Fruit fly (Drosophila melanogaster) whole organism, embryonic: ENCODE results near the gene Cnep1r2.

Experiments used
- Abd-B ChIP-seq: fragments of 200-800 bp; sonication (Bioruptor generic); optimal IDR thresholded peaks from 2 replicates; lab custom pipeline; 2018; ENCODE audit warnings: missing biosample characterization, mild to moderate bottlenecking, missing genetic modification characterization, moderate library complexity
- Asciz ChIP-seq: fragments of 200-800 bp; sonication (Bioruptor generic); optimal IDR thresholded peaks from 2 replicates; lab custom pipeline; 2017; ENCODE audit warnings: missing biosample characterization, mild to moderate bottlenecking, missing genetic modification characterization, missing genetic modification reagents
- BtbVII ChIP-seq: fragments of 200-800 bp; sonication (Bioruptor generic); optimal IDR thresholded peaks from 3 replicates; lab custom pipeline; 2017; ENCODE audit warnings: missing biosample characterization, mild to moderate bottlenecking, missing genetic modification characterization
- CG13296 ChIP-seq: fragments of 200-800 bp; sonication (Bioruptor generic); optimal IDR thresholded peaks from 3 replicates; lab custom pipeline; 2018; ENCODE audit warnings: missing biosample characterization, mild to moderate bottlenecking, missing genetic modification characterization
- CG14441 ChIP-seq: fragments of 200-800 bp; sonication (Bioruptor generic); IDR thresholded peaks from 2 replicates; pipeline ENCODE4 v1.3.6; 2022; ENCODE audit warnings: missing biosample characterization, missing genetic modification characterization
- CG14965 ChIP-seq: fragments of 200-800 bp; sonication (Bioruptor generic); optimal IDR thresholded peaks from 2 replicates; lab custom pipeline; 2016; ENCODE audit warnings: missing biosample characterization, missing genetic modification characterization, borderline replicate concordance
- CG16779 ChIP-seq: fragments of 200-800 bp; sonication (Bioruptor generic); IDR thresholded peaks from 2 replicates; pipeline ENCODE4 v1.3.6; 2022; ENCODE audit warnings: missing biosample characterization, missing genetic modification characterization
- CG17385 ChIP-seq: fragments of 200-800 bp; sonication (Bioruptor generic); optimal IDR thresholded peaks from 3 replicates; lab custom pipeline; 2018; ENCODE audit warnings: missing biosample characterization, mild to moderate bottlenecking, missing genetic modification characterization
- CG30020 ChIP-seq: fragments of 200-800 bp; optimal IDR thresholded peaks from 2 replicates; lab custom pipeline; 2019; ENCODE audit warnings: missing biosample characterization, mild to moderate bottlenecking, missing genetic modification characterization, moderate library complexity
- CG30403 ChIP-seq: fragments of 200-800 bp; sonication (Bioruptor generic); optimal IDR thresholded peaks from 3 replicates; lab custom pipeline; 2016; ENCODE audit warnings: missing biosample characterization, missing genetic modification characterization
- CG32772 ChIP-seq: fragments of 200-800 bp; sonication (Bioruptor generic); IDR thresholded peaks from 2 replicates; pipeline ENCODE4 v1.3.6; 2022; ENCODE audit warnings: missing biosample characterization, missing genetic modification characterization
- CG43689 ChIP-seq: fragments of 200-800 bp; sonication (Bioruptor generic); IDR thresholded peaks from 2 replicates; pipeline ENCODE4 v1.3.6; 2022; ENCODE audit warnings: missing biosample characterization, missing genetic modification characterization
- CG4404 ChIP-seq: fragments of 200-800 bp; sonication (Bioruptor generic); IDR thresholded peaks from 2 replicates; pipeline ENCODE4 v1.3.6; 2022; ENCODE audit warnings: missing biosample characterization, missing genetic modification characterization
- CG5180 ChIP-seq: fragments of 200-800 bp; sonication (Bioruptor generic); optimal IDR thresholded peaks from 3 replicates; lab custom pipeline; 2017; ENCODE audit warnings: missing biosample characterization, missing genetic modification characterization, mild to moderate bottlenecking, moderate library complexity, missing genetic modification reagents
- CG5245 ChIP-seq: fragments of 200-800 bp; sonication (Bioruptor generic); optimal IDR thresholded peaks from 3 replicates; lab custom pipeline; 2016; ENCODE audit warnings: missing biosample characterization, missing genetic modification characterization
- CG6254 ChIP-seq: fragments of 200-800 bp; sonication (Bioruptor generic); optimal IDR thresholded peaks from 3 replicates; lab custom pipeline; 2017; ENCODE audit warnings: mild to moderate bottlenecking, missing biosample characterization, missing genetic modification reagents, missing genetic modification characterization
- CG6654 ChIP-seq: fragments of 200-800 bp; sonication (Bioruptor generic); optimal IDR thresholded peaks from 2 replicates; lab custom pipeline; 2017; ENCODE audit warnings: missing biosample characterization, mild to moderate bottlenecking, missing genetic modification characterization
- CG6765 ChIP-seq: fragments of 200-800 bp; sonication (Bioruptor generic); optimal IDR thresholded peaks from 3 replicates; lab custom pipeline; 2017; ENCODE audit warnings: missing biosample characterization, mild to moderate bottlenecking, missing genetic modification characterization
- CG8089 ChIP-seq: fragments of 200-800 bp; sonication (Bioruptor generic); optimal IDR thresholded peaks from 3 replicates; lab custom pipeline; 2016; ENCODE audit warnings: missing biosample characterization, missing genetic modification characterization
- CG8290 ChIP-seq, 3 experiments: fragments of 200-800 bp; sonication (Bioruptor generic); optimal IDR thresholded peaks; 2 replicates each; lab custom pipeline; 2016 to 2019; ENCODE audit warnings: missing biosample characterization in 3 of 3, missing genetic modification characterization in 3 of 3, mild to moderate bottlenecking in 2 of 3, moderate library complexity in 1 of 3
- CG9876 ChIP-seq: fragments of 200-800 bp; sonication (Bioruptor generic); optimal IDR thresholded peaks from 2 replicates; lab custom pipeline; 2016; ENCODE audit warnings: missing biosample characterization, missing genetic modification characterization
- Dll ChIP-seq: fragments of 200-800 bp; sonication (Bioruptor generic); IDR thresholded peaks from 4 replicates; pipeline ENCODE4 v1.3.6; 2022; ENCODE audit warnings: missing biosample characterization, missing genetic modification characterization; ENCODE audit not compliant: partially characterized antibody
- Fer3 ChIP-seq: fragments of 200-800 bp; sonication (Bioruptor generic); optimal IDR thresholded peaks from 2 replicates; lab custom pipeline; 2018; ENCODE audit warnings: missing biosample characterization, mild to moderate bottlenecking, missing genetic modification characterization, moderate library complexity
- Gug ChIP-seq: fragments of 200-800 bp; sonication (Bioruptor generic); IDR thresholded peaks from 4 replicates; pipeline ENCODE4 v1.3.6; 2022; ENCODE audit warnings: missing biosample characterization, missing genetic modification characterization
- NK7.1 ChIP-seq: fragments of 200-800 bp; sonication (Bioruptor generic); optimal IDR thresholded peaks from 3 replicates; lab custom pipeline; 2016; ENCODE audit warnings: missing biosample characterization, missing genetic modification characterization
- Nf-YC ChIP-seq: fragments of 200-800 bp; optimal IDR thresholded peaks from 3 replicates; lab custom pipeline; 2019; ENCODE audit warnings: missing biosample characterization, mild to moderate bottlenecking, missing genetic modification characterization, moderate library complexity
- TFAM ChIP-seq: fragments of 200-800 bp; sonication (Bioruptor generic); optimal IDR thresholded peaks from 2 replicates; lab custom pipeline; 2017; ENCODE audit warnings: missing biosample characterization, missing genetic modification characterization, inconsistent platforms
- Vsx1 ChIP-seq: fragments of 200-800 bp; sonication (Bioruptor generic); optimal IDR thresholded peaks from 2 replicates; lab custom pipeline; 2017; ENCODE audit warnings: missing biosample characterization, mild to moderate bottlenecking, missing genetic modification characterization, missing genetic modification reagents
- bigmax ChIP-seq: fragments of 200-800 bp; sonication (Bioruptor generic); optimal IDR thresholded peaks from 2 replicates; lab custom pipeline; 2018; ENCODE audit warnings: missing biosample characterization, mild to moderate bottlenecking, missing genetic modification characterization
- br ChIP-seq: fragments of >200 bp; optimal IDR thresholded peaks from 2 replicates; lab custom pipeline; 2017
- caup ChIP-seq: fragments of 200-800 bp; sonication (Bioruptor generic); optimal IDR thresholded peaks from 3 replicates; lab custom pipeline; 2017; ENCODE audit warnings: missing biosample characterization, mild to moderate bottlenecking, missing genetic modification characterization, moderate library complexity; ENCODE audit not compliant: severe bottlenecking
- chif ChIP-seq, 2 experiments: fragments of 200-800 bp; sonication (Bioruptor generic); optimal IDR thresholded peaks; 3 replicates each; lab custom pipeline; 2016; ENCODE audit warnings: missing biosample characterization in 2 of 2, missing genetic modification characterization in 2 of 2
- chinmo ChIP-seq: fragments of 200-800 bp; sonication (Bioruptor generic); IDR thresholded peaks from 4 replicates; pipeline ENCODE4 v1.3.6; 2022; ENCODE audit warnings: missing biosample characterization, missing genetic modification characterization; ENCODE audit not compliant: partially characterized antibody
- corto ChIP-seq: fragments of 200-800 bp; sonication (Bioruptor generic); optimal IDR thresholded peaks from 2 replicates; lab custom pipeline; 2016; ENCODE audit warnings: missing biosample characterization, mild to moderate bottlenecking, missing genetic modification characterization, moderate library complexity
- da ChIP-seq: fragments of 200-800 bp; sonication (Bioruptor generic); optimal IDR thresholded peaks from 2 replicates; lab custom pipeline; 2016; ENCODE audit warnings: missing biosample characterization, missing genetic modification characterization
- danr ChIP-seq: fragments of 200-800 bp; sonication (Bioruptor generic); IDR thresholded peaks from 2 replicates; pipeline ENCODE4 v1.3.6; 2022; ENCODE audit warnings: missing biosample characterization, missing genetic modification characterization
- disco-r ChIP-seq: fragments of 200-800 bp; sonication (Bioruptor generic); optimal IDR thresholded peaks from 2 replicates; lab custom pipeline; 2016; ENCODE audit warnings: missing biosample characterization, missing genetic modification characterization
- ind ChIP-seq: fragments of 200-800 bp; sonication (Bioruptor generic); optimal IDR thresholded peaks from 3 replicates; lab custom pipeline; 2016; ENCODE audit warnings: missing biosample characterization, missing genetic modification characterization
- insv ChIP-seq, 2 experiments: fragments of 200-800 bp; sonication (Bioruptor generic); optimal IDR thresholded peaks; 3 replicates each; lab custom pipeline; 2016 to 2018; ENCODE audit warnings: missing biosample characterization in 2 of 2, missing genetic modification characterization in 2 of 2
- jing ChIP-seq: fragments of 200-800 bp; sonication (Bioruptor generic); optimal IDR thresholded peaks from 2 replicates; lab custom pipeline; 2018; ENCODE audit warnings: missing biosample characterization, mild to moderate bottlenecking, missing genetic modification characterization
- kah ChIP-seq: fragments of 200-800 bp; sonication (Bioruptor generic); optimal IDR thresholded peaks from 2 replicates; lab custom pipeline; 2018; ENCODE audit warnings: missing biosample characterization, mild to moderate bottlenecking, missing genetic modification characterization
- knrl ChIP-seq: fragments of 200-800 bp; sonication (Bioruptor generic); IDR thresholded peaks from 3 replicates; pipeline ENCODE4 v1.3.6; 2022; ENCODE audit warnings: missing biosample characterization, missing genetic modification characterization; ENCODE audit not compliant: partially characterized antibody
- psq ChIP-seq: fragments of 200-800 bp; sonication (Bioruptor generic); optimal IDR thresholded peaks from 2 replicates; lab custom pipeline; 2017; ENCODE audit warnings: missing biosample characterization, missing genetic modification characterization
- pzg ChIP-seq: fragments of 200-800 bp; sonication (Bioruptor generic); optimal IDR thresholded peaks from 3 replicates; lab custom pipeline; 2018; ENCODE audit warnings: missing biosample characterization, mild to moderate bottlenecking, missing genetic modification characterization, moderate library complexity
- rib ChIP-seq: fragments of 200-800 bp; sonication (Bioruptor generic); IDR thresholded peaks from 2 replicates; pipeline ENCODE4 v1.3.6; 2022; ENCODE audit warnings: missing biosample characterization, missing genetic modification characterization
- sug ChIP-seq: fragments of 200-800 bp; optimal IDR thresholded peaks from 2 replicates; lab custom pipeline; 2019; ENCODE audit warnings: missing biosample characterization, mild to moderate bottlenecking, missing genetic modification characterization, moderate library complexity
- trh ChIP-seq: fragments of 200-800 bp; sonication (Bioruptor generic); optimal IDR thresholded peaks from 2 replicates; lab custom pipeline; 2016; ENCODE audit warnings: missing biosample characterization, missing genetic modification characterization
- ttk ChIP-seq: fragments of 200-800 bp; sonication (Bioruptor generic); IDR thresholded peaks from 2 replicates; pipeline ENCODE4 v2.1.2; 2022; ENCODE audit warnings: missing biosample characterization, missing genetic modification characterization
- vfl ChIP-seq: fragments of 200-800 bp; sonication (Bioruptor generic); optimal IDR thresholded peaks from 2 replicates; lab custom pipeline; 2016; ENCODE audit warnings: missing biosample characterization, missing genetic modification characterization

Gene Cnep1r2

dm6 chr3L:10682725-10683367, 44.9 kb downstream of the Cnep1r2 start (continued):
- TF ChIP-seq CG6765 (GFP tag; lab: Kevin White, UChicago) (peak; percentile 97), CG14965 (GFP tag; lab: Kevin White, UChicago) (no peak), bigmax (no peak), Fer3 (peak; percentile 95), vfl (GFP tag; lab: Kevin White, UChicago) (peak; percentile 76), pzg (GFP tag; lab: Kevin White, UChicago) (peak; percentile 15), Asciz (peak; percentile 99), CG13296 (peak; percentile 99), psq (GFP tag; lab: Kevin White, UChicago) (peak; percentile 90), CG8089 (GFP tag; lab: Kevin White, UChicago) (peak; percentile 71), danr (GFP tag; lab: Robert Waterston, UW) (peak; percentile 97), CG6254 (GFP tag; lab: Kevin White, UChicago) (peak; percentile 94), da (peak; percentile 77), Dll (GFP tag; lab: Robert Waterston, UW) (0 out of 4 replicates have a peak, but pooled peaks have one; percentile 34), CG43689 (GFP tag; lab: Robert Waterston, UW) (peak; percentile 94), CG4404 (GFP tag; lab: Robert Waterston, UW) (peak; percentile 94), TFAM (GFP tag; lab: Kevin White, UChicago) (peak; percentile 77), NK7.1 (peak; percentile 3), BtbVII (GFP tag; lab: Kevin White, UChicago) (peak; percentile 99), CG17385 (GFP tag; lab: Kevin White, UChicago) (peak; percentile 97), CG16779 (peak; percentile 71), sug (tag; lab: Kevin White, UChicago) (peak; percentile 99), CG6654 (GFP tag; lab: Kevin White, UChicago) (peak; percentile 91), ind (GFP tag; lab: Kevin White, UChicago) (peak; percentile 98), ttk (GFP tag; lab: Robert Waterston, UW) (peak; percentile 96), CG14441 (GFP tag; lab: Robert Waterston, UW) (peak; percentile 97), CG5245 (GFP tag; lab: Kevin White, UChicago) (peak; percentile 94), Vsx1 (GFP tag; lab: Kevin White, UChicago) (peak; percentile 96), CG5180 (GFP tag; lab: Kevin White, UChicago) (peak; percentile 94), jing (GFP tag; lab: Kevin White, UChicago) (peak; percentile 92), br (no peak), Nf-YC (tag; lab: Kevin White, UChicago) (peak; percentile 93), chinmo (GFP tag; lab: Robert Waterston, UW) (peak; percentile 87), chif (GFP tag; optimal IDR thresholded peaks at IDR 0.05; lab: Kevin White, UChicago) (peak; percentile 82 to 88), CG32772 (peak; percentile 96), Gug (GFP tag; lab: Robert Waterston, UW) (peak; percentile 96), CG30403 (GFP tag; lab: Kevin White, UChicago) (peak; percentile 99), kah (peak; percentile 95), disco-r (GFP tag; lab: Kevin White, UChicago) (peak; percentile 80), CG30020 (tag; lab: Kevin White, UChicago) (peak; percentile 89), knrl (no peak; the same call in 2 of the 3 replicates), trh (GFP tag; lab: Kevin White, UChicago) (peak; percentile 93), CG8290 (GFP tag; optimal IDR thresholded peaks at IDR 0.05; lab: Kevin White, UChicago) (peak; percentile 96), CG8290 (tag; optimal IDR thresholded peaks at IDR 0.05; lab: Kevin White, UChicago) (peak; percentile 80 to 92), CG9876 (GFP tag; lab: Kevin White, UChicago) (peak; percentile 67), corto (GFP tag; lab: Kevin White, UChicago) (peak; percentile 79), caup (GFP tag; lab: Kevin White, UChicago) (peak; percentile 98), Abd-B (GFP tag; lab: Kevin White, UChicago) (peak; percentile 96), insv (GFP tag; optimal IDR thresholded peaks at IDR 0.05; lab: Kevin White, UChicago) (peak in 1 of 2 experiments; percentile 81), rib (GFP tag; lab: Robert Waterston, UW) (peak; percentile 93)
